Worm (Caenorhabditis elegans) whole organism, late embryonic: Measurements from ENCODE around the gene aat-6.

Source experiments
- ama-1 ChIP-seq: fragments of 150-350 bp; optimal IDR thresholded peaks from 2 replicates; lab custom pipeline; 2014
- ceh-30 ChIP-seq: fragments of 150-350 bp; optimal IDR thresholded peaks from 2 replicates; lab custom pipeline; 2014; ENCODE audit warnings: missing biosample characterization, missing genetic modification characterization
- dmd-4 ChIP-seq: sonication (generic microtip); optimal IDR thresholded peaks from 2 replicates; lab custom pipeline; 2016; ENCODE audit warnings: borderline replicate concordance, missing genetic modification characterization, missing compliant biosample characterization
- fax-1 ChIP-seq: sonication (generic microtip); optimal IDR thresholded peaks from 2 replicates; lab custom pipeline; 2016; ENCODE audit warnings: missing genotype, missing genetic modification characterization, missing compliant biosample characterization
- hlh-13 ChIP-seq: fragments of 200-800 bp; sonication (Bioruptor generic); optimal IDR thresholded peaks from 2 replicates; lab custom pipeline; 2018; ENCODE audit warnings: mild to moderate bottlenecking, missing genetic modification characterization, missing compliant biosample characterization
- nfya-1 ChIP-seq: sonication (generic microtip); optimal IDR thresholded peaks from 2 replicates; lab custom pipeline; 2017; ENCODE audit warnings: missing genetic modification characterization, mild to moderate bottlenecking, missing compliant biosample characterization, antibody characterized with exemption, moderate library complexity
- nhr-11 ChIP-seq: fragments of 150-350 bp; optimal IDR thresholded peaks from 2 replicates; lab custom pipeline; 2014; ENCODE audit warnings: missing biosample characterization, missing genetic modification characterization
- pag-3 ChIP-seq: sonication (generic microtip); optimal IDR thresholded peaks from 2 replicates; lab custom pipeline; 2016; ENCODE audit warnings: missing compliant biosample characterization, missing genetic modification characterization, borderline replicate concordance
- sox-2 ChIP-seq: fragments of 200-800 bp; sonication (Bioruptor generic); IDR thresholded peaks from 2 replicates; pipeline ENCODE4 v1.3.6; 2022; ENCODE audit warnings: missing genetic modification reagents, missing genetic modification characterization, missing compliant biosample characterization

- TF ChIP-seq ama-1 (lab: Kevin White, UChicago): no peak
- TF ChIP-seq pag-3: no peak
- no peak for TF ChIP-seq fax-1 (tag; lab: Kevin White, UChicago)
- TF ChIP-seq ceh-30 (tag; lab: Kevin White, UChicago): no peak
- TF ChIP-seq sox-2 (GFP tag; lab: Robert Waterston, UW): no peak
- TF ChIP-seq hlh-13 (GFP tag; lab: Kevin White, UChicago): no peak
- TF ChIP-seq nhr-11 (tag; lab: Kevin White, UChicago): no peak
- no peak for TF ChIP-seq dmd-4 (tag; lab: Kevin White, UChicago)
- TF ChIP-seq nfya-1: no peak
These were observed 31.3 kb downstream of the aat-6 start for ce11 chrV:11439202-11439601.
